Worm (Caenorhabditis elegans) whole organism, L2 larva: ENCODE results near the gene srlf-32.
A peak's percentile ranks its signal among the peaks of the same experiment; 100 is the strongest.

Source experiments
- C34F6.9 ChIP-seq: fragments of 150-350 bp; optimal IDR thresholded peaks from 2 replicates; lab custom pipeline; 2014; ENCODE audit warnings: missing biosample characterization, missing genetic modification characterization
- F13H6.1 ChIP-seq: sonication (generic microtip); optimal IDR thresholded peaks from 2 replicates; lab custom pipeline; 2016; ENCODE audit warnings: missing genetic modification characterization, missing compliant biosample characterization
- R02D3.7 ChIP-seq: fragments of 150-350 bp; optimal IDR thresholded peaks from 2 replicates; lab custom pipeline; 2014; ENCODE audit warnings: missing biosample characterization, missing genetic modification characterization
- Y55F3AM.14 ChIP-seq: fragments of 200-800 bp; sonication (Bioruptor generic); optimal IDR thresholded peaks from 2 replicates; lab custom pipeline; 2018; ENCODE audit warnings: mild to moderate bottlenecking, missing genetic modification characterization, missing compliant biosample characterization
- ZK546.5 ChIP-seq: sonication (generic microtip); optimal IDR thresholded peaks from 2 replicates; lab custom pipeline; 2017; ENCODE audit warnings: missing biosample characterization, missing genetic modification characterization
- alr-1 ChIP-seq: fragments of 150-350 bp; optimal IDR thresholded peaks from 2 replicates; lab custom pipeline; 2014; ENCODE audit warnings: missing biosample characterization, missing genetic modification characterization
- aly-2 ChIP-seq: fragments of 150-350 bp; optimal IDR thresholded peaks from 2 replicates; lab custom pipeline; 2014; ENCODE audit warnings: missing biosample characterization, missing genetic modification characterization
- ama-1 ChIP-seq: fragments of 150-350 bp; optimal IDR thresholded peaks from 2 replicates; lab custom pipeline; 2018; ENCODE audit warnings: inconsistent platforms
- ceh-16 ChIP-seq: fragments of 150-350 bp; optimal IDR thresholded peaks from 2 replicates; lab custom pipeline; 2014; ENCODE audit warnings: missing biosample characterization, missing genetic modification characterization
- ceh-82 ChIP-seq: fragments of 150-350 bp; optimal IDR thresholded peaks from 2 replicates; lab custom pipeline; 2014; ENCODE audit warnings: missing biosample characterization, missing genetic modification characterization
- crh-2 ChIP-seq: sonication (generic microtip); optimal IDR thresholded peaks from 2 replicates; lab custom pipeline; 2017; ENCODE audit warnings: missing biosample characterization, missing genetic modification characterization
- dmd-4 ChIP-seq: sonication (generic microtip); optimal IDR thresholded peaks from 2 replicates; lab custom pipeline; 2017; ENCODE audit warnings: missing biosample characterization, missing genetic modification characterization
- egl-27 ChIP-seq: sonication (generic microtip); optimal IDR thresholded peaks from 3 replicates; lab custom pipeline; 2017; ENCODE audit warnings: missing biosample characterization, missing genetic modification reagents, missing genetic modification characterization
- elt-3 ChIP-seq: sonication (generic microtip); optimal IDR thresholded peaks from 2 replicates; lab custom pipeline; 2017; ENCODE audit warnings: missing biosample characterization, missing genetic modification characterization
- fos-1 ChIP-seq: fragments of 150-350 bp; optimal IDR thresholded peaks from 2 replicates; lab custom pipeline; 2014; ENCODE audit warnings: missing biosample characterization, missing genetic modification characterization
- gmeb-1 ChIP-seq: fragments of 150-350 bp; optimal IDR thresholded peaks from 2 replicates; lab custom pipeline; 2014; ENCODE audit warnings: missing biosample characterization, missing genetic modification characterization
- lin-11 ChIP-seq: fragments of 150-350 bp; sonication (generic microtip); optimal IDR thresholded peaks from 2 replicates; lab custom pipeline; 2014; ENCODE audit warnings: missing biosample characterization, missing genetic modification characterization, inconsistent platforms, mixed read lengths
- lin-13 ChIP-seq: fragments of 150-350 bp; optimal IDR thresholded peaks from 2 replicates; lab custom pipeline; 2014; ENCODE audit warnings: missing biosample characterization, missing genetic modification reagents, missing genetic modification characterization
- lin-39 ChIP-seq: fragments of 150-350 bp; optimal IDR thresholded peaks from 2 replicates; lab custom pipeline; 2014; ENCODE audit warnings: missing biosample characterization, missing genetic modification reagents, missing genetic modification characterization
- lsy-2 ChIP-seq, 2 experiments: fragments of 150-350 bp in 1 of 2; sonication (generic microtip) in 1 of 2; optimal IDR thresholded peaks; 2 replicates each; lab custom pipeline; 2014 to 2017; ENCODE audit warnings: missing biosample characterization in 2 of 2, missing genetic modification characterization in 2 of 2
- mab-5 ChIP-seq: fragments of 150-350 bp; optimal IDR thresholded peaks from 2 replicates; lab custom pipeline; 2014; ENCODE audit warnings: missing biosample characterization, missing genetic modification characterization
- mbf-1 ChIP-seq: sonication (generic microtip); optimal IDR thresholded peaks from 2 replicates; lab custom pipeline; 2017; ENCODE audit warnings: missing biosample characterization, missing genetic modification characterization
- mdl-1 ChIP-seq, 2 experiments: fragments of 150-350 bp in 1 of 2; sonication (generic microtip) in 1 of 2; optimal IDR thresholded peaks; 2 replicates each; lab custom pipeline; 2017; ENCODE audit warnings: missing biosample characterization in 2 of 2, missing genetic modification characterization in 2 of 2
- nhr-10 ChIP-seq: sonication (generic microtip); optimal IDR thresholded peaks from 2 replicates; lab custom pipeline; 2017; ENCODE audit warnings: missing biosample characterization, missing genetic modification characterization
- nhr-11 ChIP-seq: fragments of 150-350 bp; optimal IDR thresholded peaks from 2 replicates; lab custom pipeline; 2014; ENCODE audit warnings: missing biosample characterization, missing genetic modification characterization
- nhr-12 ChIP-seq: fragments of 150-350 bp; optimal IDR thresholded peaks from 2 replicates; lab custom pipeline; 2014; ENCODE audit warnings: missing biosample characterization, missing genetic modification characterization
- nhr-129 ChIP-seq: fragments of 150-350 bp; optimal IDR thresholded peaks from 2 replicates; lab custom pipeline; 2014; ENCODE audit warnings: missing biosample characterization, missing genetic modification characterization
- nhr-21 ChIP-seq: fragments of 150-350 bp; optimal IDR thresholded peaks from 2 replicates; lab custom pipeline; 2014; ENCODE audit warnings: missing biosample characterization, missing genetic modification characterization
- nhr-23 ChIP-seq: fragments of 150-350 bp; optimal IDR thresholded peaks from 2 replicates; lab custom pipeline; 2014; ENCODE audit warnings: missing biosample characterization, missing genetic modification reagents, missing genetic modification characterization
- nhr-237 ChIP-seq: fragments of 150-350 bp; optimal IDR thresholded peaks from 2 replicates; lab custom pipeline; 2014; ENCODE audit warnings: missing biosample characterization, missing genetic modification characterization
- nhr-25 ChIP-seq: fragments of 150-350 bp; sonication (generic microtip); optimal IDR thresholded peaks from 3 replicates; lab custom pipeline; 2014; ENCODE audit warnings: missing biosample characterization, missing genetic modification characterization
- nhr-6 ChIP-seq: fragments of 150-350 bp; optimal IDR thresholded peaks from 2 replicates; lab custom pipeline; 2014; ENCODE audit warnings: missing biosample characterization, missing genetic modification characterization
- peb-1 ChIP-seq: fragments of 150-350 bp; optimal IDR thresholded peaks from 2 replicates; lab custom pipeline; 2014; ENCODE audit warnings: missing biosample characterization, missing genetic modification characterization
- sem-4 ChIP-seq: fragments of 150-350 bp; optimal IDR thresholded peaks from 2 replicates; lab custom pipeline; 2014; ENCODE audit warnings: missing biosample characterization, missing genetic modification reagents, missing genetic modification characterization
- skn-1 ChIP-seq: sonication (generic microtip); optimal IDR thresholded peaks from 2 replicates; lab custom pipeline; 2017; ENCODE audit warnings: missing biosample characterization, missing genetic modification characterization
- sma-3 ChIP-seq: sonication (generic microtip); optimal IDR thresholded peaks from 2 replicates; lab custom pipeline; 2016; ENCODE audit warnings: missing genetic modification reagents, missing genetic modification characterization, missing compliant biosample characterization
- sma-9 ChIP-seq, 2 experiments: fragments of 150-350 bp in 1 of 2; sonication (generic microtip) in 1 of 2; optimal IDR thresholded peaks; 2 replicates each; lab custom pipeline; 2014 to 2016; ENCODE audit warnings: missing genetic modification characterization in 2 of 2, mild to moderate bottlenecking in 1 of 2, missing biosample characterization in 1 of 2, missing compliant biosample characterization in 1 of 2, missing genetic modification reagents in 1 of 2, moderate library complexity in 1 of 2
- snpc-4 ChIP-seq: fragments of 150-350 bp; optimal IDR thresholded peaks from 2 replicates; lab custom pipeline; 2014; ENCODE audit warnings: missing biosample characterization, missing genetic modification characterization
- unc-55 ChIP-seq: fragments of 150-350 bp; sonication (generic microtip); optimal IDR thresholded peaks from 3 replicates; lab custom pipeline; 2014; ENCODE audit warnings: missing biosample characterization, missing genetic modification reagents, missing genetic modification characterization
- unc-62 ChIP-seq: fragments of 150-350 bp; optimal IDR thresholded peaks from 2 replicates; lab custom pipeline; 2014; ENCODE audit warnings: missing biosample characterization, missing genetic modification reagents, missing genetic modification characterization
- zag-1 ChIP-seq: fragments of 150-350 bp; optimal IDR thresholded peaks from 2 replicates; lab custom pipeline; 2014; ENCODE audit warnings: missing biosample characterization, missing genetic modification characterization
- ztf-1 ChIP-seq: fragments of 200-800 bp; sonication (Bioruptor generic); conservative IDR thresholded peaks from 2 replicates; pipeline ENCODE4 v1.3.6; 2022; ENCODE audit warnings: missing genetic modification characterization, missing compliant biosample characterization
- ztf-11 ChIP-seq: sonication (generic microtip); optimal IDR thresholded peaks from 2 replicates; lab custom pipeline; 2017; ENCODE audit warnings: missing biosample characterization, missing genetic modification characterization
- ztf-4 ChIP-seq: fragments of 150-350 bp; optimal IDR thresholded peaks from 2 replicates; lab custom pipeline; 2014; ENCODE audit warnings: missing biosample characterization, missing genetic modification characterization

The srlf-32 gene

ce11 chrIV:11956387-11956786, 30.6 kb downstream of the srlf-32 start (continued):
- TF ChIP-seq mab-5 (peak; percentile 74), ztf-11 (tag; lab: Kevin White, UChicago) (no peak), fos-1 (tag; lab: Kevin White, UChicago) (peak; percentile 86), ZK546.5 (tag; lab: Kevin White, UChicago) (no peak), nhr-6 (tag; lab: Kevin White, UChicago) (peak; percentile 85), ztf-1 (GFP tag; lab: Robert Waterston, UW) (no peak), gmeb-1 (peak; percentile 83), alr-1 (tag; lab: Kevin White, UChicago) (no peak), C34F6.9 (peak; percentile 86)

ce11 chrIV:11957074-11957473, 31.2 kb downstream of the srlf-32 start:
- TF ChIP-seq skn-1 (tag; lab: Kevin White, UChicago) (no peak), C34F6.9 (peak; percentile 24), nhr-129 (peak; percentile 69), nhr-6 (tag; lab: Kevin White, UChicago) (peak; percentile 17), mab-5 (no peak), crh-2 (tag; lab: Kevin White, UChicago) (peak; percentile 30), mdl-1 (tag; optimal IDR thresholded peaks at IDR 0.05; lab: Kevin White, UChicago) (peak in 1 of 2 experiments; percentile 57), sma-9 (GFP tag; optimal IDR thresholded peaks at IDR 0.05; lab: Kevin White, UChicago) (peak; percentile 45), sma-9 (tag; optimal IDR thresholded peaks at IDR 0.05; lab: Kevin White, UChicago) (no peak), F13H6.1 (tag; lab: Kevin White, UChicago) (peak; percentile 45)

ce11 chrIV:11959573-11959972, 33.7 kb downstream of the srlf-32 start, which contains the start of gene tgt-1:
Gene tgt-1, minus strand, starts transcription at chrIV:11959804.
- TF ChIP-seq nhr-25 (tag; lab: Kevin White, UChicago) (peak; percentile 9), ceh-16 (no peak)

ce11 chrIV:11961485-11962255, 35.8 kb downstream of the srlf-32 start, which contains the start of gene ZK829.7:
Gene ZK829.7, minus strand, starts transcription at chrIV:11961535.
- TF ChIP-seq gmeb-1 (peak; percentile 98), ztf-1 (GFP tag; lab: Robert Waterston, UW) (no peak), ztf-4 (tag; lab: Kevin White, UChicago) (no peak), sma-3 (GFP tag; lab: Kevin White, UChicago) (peak; percentile 82), elt-3 (tag; lab: Kevin White, UChicago) (no peak), alr-1 (tag; lab: Kevin White, UChicago) (no peak), mab-5 (peak; percentile 30), nhr-23 (tag; lab: Kevin White, UChicago) (no peak), sem-4 (tag; lab: Kevin White, UChicago) (peak; percentile 60), nhr-25 (tag; lab: Kevin White, UChicago) (peak; percentile 74), nhr-12 (tag; lab: Kevin White, UChicago) (no peak), ama-1 (lab: Kevin White, UChicago) (no peak), lin-39 (tag; lab: Kevin White, UChicago) (no peak), unc-55 (GFP tag; lab: Kevin White, UChicago) (peak; percentile 39), nhr-21 (tag; lab: Kevin White, UChicago) (peak; percentile 52), egl-27 (tag; lab: Kevin White, UChicago) (peak; percentile 47), snpc-4 (tag; lab: Kevin White, UChicago) (peak; percentile 34), ztf-11 (tag; lab: Kevin White, UChicago) (no peak), nhr-10 (tag; lab: Kevin White, UChicago) (no peak), ceh-82 (tag; lab: Kevin White, UChicago) (no peak), crh-2 (tag; lab: Kevin White, UChicago) (peak; percentile 85), lin-13 (GFP tag; lab: Kevin White, UChicago) (peak; percentile 81), fos-1 (tag; lab: Kevin White, UChicago) (peak; percentile 15), mbf-1 (tag; lab: Kevin White, UChicago) (no peak), aly-2 (tag; lab: Kevin White, UChicago) (no peak), lin-11 (tag; lab: Kevin White, UChicago) (no peak), nhr-237 (tag; lab: Kevin White, UChicago) (peak; percentile 65), F13H6.1 (tag; lab: Kevin White, UChicago) (peak; percentile 68), lsy-2 (tag; optimal IDR thresholded peaks at IDR 0.05; lab: Kevin White, UChicago) (peak; percentile 77 to 89), R02D3.7 (tag; lab: Kevin White, UChicago) (peak; percentile 5), skn-1 (tag; lab: Kevin White, UChicago) (no peak), ZK546.5 (tag; lab: Kevin White, UChicago) (peak; percentile 48), dmd-4 (no peak), zag-1 (tag; lab: Kevin White, UChicago) (no peak), Y55F3AM.14 (no peak), unc-62 (GFP tag; lab: Kevin White, UChicago) (no peak), peb-1 (tag; lab: Kevin White, UChicago) (no peak), mdl-1 (tag; optimal IDR thresholded peaks at IDR 0.05; lab: Kevin White, UChicago) (peak in 1 of 2 experiments; percentile 11), C34F6.9 (peak; percentile 73), nhr-11 (tag; lab: Kevin White, UChicago) (no peak), nhr-129 (peak; percentile 51)
